Worm (Caenorhabditis elegans) whole organism, L1 larva: Measurements from ENCODE around the gene txdc-12.1.

ENCODE experiments used
- C04F5.9 ChIP-seq: sonication (generic microtip); optimal IDR thresholded peaks from 2 replicates; lab custom pipeline; 2016; ENCODE audit warnings: missing genetic modification characterization, missing compliant biosample characterization
- F16B12.6 ChIP-seq: fragments of 150-350 bp; optimal IDR thresholded peaks from 2 replicates; lab custom pipeline; 2014; ENCODE audit warnings: missing biosample characterization, missing genetic modification characterization
- aly-2 ChIP-seq: fragments of 150-350 bp; optimal IDR thresholded peaks from 2 replicates; lab custom pipeline; 2014; ENCODE audit warnings: missing biosample characterization, missing genetic modification characterization
- ama-1 ChIP-seq: fragments of 150-350 bp; optimal IDR thresholded peaks from 2 replicates; lab custom pipeline; 2014
- blmp-1 ChIP-seq: fragments of 150-350 bp; optimal IDR thresholded peaks from 2 replicates; lab custom pipeline; 2014; ENCODE audit warnings: missing biosample characterization, missing genetic modification characterization
- ceh-63 ChIP-seq: fragments of 200-800 bp; sonication (Bioruptor generic); optimal IDR thresholded peaks from 2 replicates; lab custom pipeline; 2018; ENCODE audit warnings: mild to moderate bottlenecking, missing genetic modification characterization, missing compliant biosample characterization
- ceh-8 ChIP-seq: fragments of 200-800 bp; sonication (Bioruptor generic); optimal IDR thresholded peaks from 2 replicates; lab custom pipeline; 2018; ENCODE audit warnings: mild to moderate bottlenecking, missing genetic modification characterization, moderate library complexity, missing compliant biosample characterization
- ceh-82 ChIP-seq, 3 experiments: fragments of 150-350 bp in 1 of 3; sonication (generic microtip) in 2 of 3; optimal IDR thresholded peaks; 2 replicates each; lab custom pipeline; 2014 to 2017; ENCODE audit warnings: missing biosample characterization in 3 of 3, missing genetic modification characterization in 3 of 3
- ceh-88 ChIP-seq: fragments of 200-800 bp; sonication (Bioruptor generic); IDR thresholded peaks from 2 replicates; pipeline ENCODE4 v1.3.6; 2022; ENCODE audit warnings: missing genetic modification characterization, missing compliant biosample characterization
- efl-1 ChIP-seq, 4 experiments: fragments of 150-350 bp; optimal IDR thresholded peaks in 3 of 4; peaks in 1 of 4; 1 replicate in 1 of 4; 2 replicates in 3 of 4; lab custom pipeline; 2014; ENCODE audit warnings: missing biosample characterization in 2 of 4, missing genetic modification characterization in 2 of 4, missing genetic modification reagents in 2 of 4
- efl-3 ChIP-seq: fragments of 200-800 bp; sonication (Bioruptor generic); optimal IDR thresholded peaks from 2 replicates; lab custom pipeline; 2018; ENCODE audit warnings: mild to moderate bottlenecking, missing genetic modification characterization, missing compliant biosample characterization
- egl-27 ChIP-seq, 2 experiments: fragments of 150-350 bp in 1 of 2; sonication (generic microtip); optimal IDR thresholded peaks; 3 replicates each; lab custom pipeline; 2017 to 2018; ENCODE audit warnings: missing biosample characterization in 2 of 2, missing genetic modification characterization in 2 of 2, missing genetic modification reagents in 2 of 2
- elt-3 ChIP-seq, 6 experiments: fragments of 150-350 bp in 1 of 6; sonication (generic microtip); optimal IDR thresholded peaks; 2 replicates each; lab custom pipeline; 2017 to 2018; ENCODE audit warnings: missing biosample characterization in 6 of 6, missing genetic modification characterization in 6 of 6, inconsistent platforms in 1 of 6
- fkh-8 ChIP-seq: sonication (generic microtip); optimal IDR thresholded peaks from 2 replicates; lab custom pipeline; 2016; ENCODE audit warnings: mild to moderate bottlenecking, missing genetic modification characterization, missing compliant biosample characterization
- grh-1 ChIP-seq: fragments of 200-800 bp; sonication (Bioruptor generic); IDR thresholded peaks from 2 replicates; pipeline ENCODE4 v1.3.6; 2022; ENCODE audit warnings: missing genetic modification reagents, missing genetic modification characterization, missing compliant biosample characterization
- hlh-17 ChIP-seq: fragments of 200-800 bp; sonication (Bioruptor generic); optimal IDR thresholded peaks from 2 replicates; lab custom pipeline; 2018; ENCODE audit warnings: missing genetic modification characterization, mild to moderate bottlenecking, missing compliant biosample characterization, moderate library complexity, borderline replicate concordance
- hpl-2 ChIP-seq: fragments of 150-350 bp; optimal IDR thresholded peaks from 2 replicates; lab custom pipeline; 2014; ENCODE audit warnings: missing biosample characterization, missing genetic modification reagents, missing genetic modification characterization
- irx-1 ChIP-seq: sonication (generic microtip); optimal IDR thresholded peaks from 2 replicates; lab custom pipeline; 2016; ENCODE audit warnings: missing genetic modification characterization, missing compliant biosample characterization
- jun-1 ChIP-seq: fragments of 150-350 bp; optimal IDR thresholded peaks from 2 replicates; lab custom pipeline; 2014; ENCODE audit warnings: missing biosample characterization, missing genetic modification reagents, missing genetic modification characterization
- lin-13 ChIP-seq: fragments of 150-350 bp; optimal IDR thresholded peaks from 2 replicates; lab custom pipeline; 2014; ENCODE audit warnings: missing biosample characterization, missing genetic modification reagents, missing genetic modification characterization
- lin-15B ChIP-seq: fragments of 150-350 bp; sonication (generic microtip); optimal IDR thresholded peaks from 3 replicates; lab custom pipeline; 2014; ENCODE audit warnings: missing biosample characterization, missing genetic modification characterization
- lin-35 ChIP-seq, 2 experiments: fragments of 150-350 bp; optimal IDR thresholded peaks; 2 replicates each; lab custom pipeline; 2014; ENCODE audit warnings: missing biosample characterization in 2 of 2, missing genetic modification characterization in 2 of 2, missing genetic modification reagents in 2 of 2
- lir-3 ChIP-seq: sonication (generic microtip); optimal IDR thresholded peaks from 2 replicates; lab custom pipeline; 2016; ENCODE audit warnings: mild to moderate bottlenecking, missing genetic modification characterization, moderate library complexity, missing compliant biosample characterization; ENCODE audit not compliant: poor library complexity
- lsy-2 ChIP-seq, 2 experiments: fragments of 150-350 bp; optimal IDR thresholded peaks; 2 replicates each; lab custom pipeline; 2014; ENCODE audit warnings: missing biosample characterization in 2 of 2, missing genetic modification characterization in 2 of 2
- mab-9 ChIP-seq: fragments of 200-800 bp; sonication (Bioruptor generic); IDR thresholded peaks from 2 replicates; pipeline ENCODE4 v1.3.6; 2022; ENCODE audit warnings: missing genetic modification reagents, missing genetic modification characterization, missing compliant biosample characterization
- mef-2 ChIP-seq: fragments of 150-350 bp; optimal IDR thresholded peaks from 2 replicates; lab custom pipeline; 2014; ENCODE audit warnings: missing biosample characterization, missing genetic modification characterization
- mep-1 ChIP-seq: fragments of 150-350 bp; optimal IDR thresholded peaks from 2 replicates; lab custom pipeline; 2014; ENCODE audit warnings: missing biosample characterization, missing genetic modification characterization
- nhr-11 ChIP-seq: fragments of 150-350 bp; optimal IDR thresholded peaks from 2 replicates; lab custom pipeline; 2014; ENCODE audit warnings: missing biosample characterization, missing genetic modification characterization
- nhr-12 ChIP-seq: sonication (generic microtip); optimal IDR thresholded peaks from 2 replicates; lab custom pipeline; 2017; ENCODE audit warnings: missing biosample characterization, missing genetic modification characterization
- nhr-28 ChIP-seq: fragments of 150-350 bp; optimal IDR thresholded peaks from 2 replicates; lab custom pipeline; 2014; ENCODE audit warnings: missing biosample characterization, missing genetic modification characterization
- nhr-47 ChIP-seq: sonication (generic microtip); optimal IDR thresholded peaks from 2 replicates; lab custom pipeline; 2016; ENCODE audit warnings: mild to moderate bottlenecking, missing genetic modification characterization, moderate library complexity, missing compliant biosample characterization
- nhr-71 ChIP-seq: sonication (generic microtip); optimal IDR thresholded peaks from 2 replicates; lab custom pipeline; 2016; ENCODE audit warnings: mild to moderate bottlenecking, missing genetic modification characterization, moderate library complexity, missing compliant biosample characterization
- nhr-76 ChIP-seq: sonication (generic microtip); optimal IDR thresholded peaks from 2 replicates; lab custom pipeline; 2017; ENCODE audit warnings: missing biosample characterization, missing genetic modification characterization
- nhr-85 ChIP-seq: sonication (generic microtip); peaks from one replicate; lab custom pipeline; 2016; ENCODE audit warnings: missing genetic modification characterization, inconsistent platforms, missing compliant biosample characterization
- nhr-90 ChIP-seq: sonication (generic microtip); optimal IDR thresholded peaks from 2 replicates; lab custom pipeline; 2016; ENCODE audit warnings: mild to moderate bottlenecking, missing genetic modification characterization, missing compliant biosample characterization; ENCODE audit not compliant: poor library complexity
- pag-3 ChIP-seq: sonication (generic microtip); optimal IDR thresholded peaks from 2 replicates; lab custom pipeline; 2017; ENCODE audit warnings: missing genetic modification characterization, mild to moderate bottlenecking, missing compliant biosample characterization, antibody characterized with exemption, borderline replicate concordance; ENCODE audit not compliant: insufficient read depth
- snpc-4 ChIP-seq: fragments of 150-350 bp; optimal IDR thresholded peaks from 2 replicates; lab custom pipeline; 2014; ENCODE audit warnings: missing biosample characterization, missing genetic modification characterization
- sptf-1 ChIP-seq: fragments of 150-350 bp; optimal IDR thresholded peaks from 2 replicates; lab custom pipeline; 2014; ENCODE audit warnings: missing biosample characterization, missing genetic modification characterization
- sup-37 ChIP-seq: fragments of 200-800 bp; sonication (Bioruptor generic); optimal IDR thresholded peaks from 2 replicates; lab custom pipeline; 2018; ENCODE audit warnings: mild to moderate bottlenecking, missing genetic modification characterization, missing compliant biosample characterization
- swsn-7 ChIP-seq: sonication (generic microtip); optimal IDR thresholded peaks from 2 replicates; lab custom pipeline; 2016; ENCODE audit warnings: missing genetic modification characterization, missing compliant biosample characterization
- tbx-2 ChIP-seq: sonication (generic microtip); optimal IDR thresholded peaks from 2 replicates; lab custom pipeline; 2016; ENCODE audit warnings: missing genetic modification characterization, missing compliant biosample characterization
- unc-30 ChIP-seq: sonication (generic microtip); optimal IDR thresholded peaks from 2 replicates; lab custom pipeline; 2017; ENCODE audit warnings: missing biosample characterization, missing genetic modification characterization
- unc-62 ChIP-seq: fragments of 150-350 bp; optimal IDR thresholded peaks from 2 replicates; lab custom pipeline; 2014; ENCODE audit warnings: missing biosample characterization, missing genetic modification reagents, missing genetic modification characterization
- unc-86 ChIP-seq: sonication (generic microtip); optimal IDR thresholded peaks from 2 replicates; lab custom pipeline; 2016; ENCODE audit warnings: missing genetic modification characterization, missing compliant biosample characterization
- ztf-11 ChIP-seq, 2 experiments: sonication (generic microtip); optimal IDR thresholded peaks; 2 replicates each; lab custom pipeline; 2016 to 2017; ENCODE audit warnings: missing genetic modification characterization in 2 of 2, missing biosample characterization in 1 of 2, missing compliant biosample characterization in 1 of 2

Gene txdc-12.1

ce11 chrII:12208741-12209140 lies 31.4 kb upstream of the txdc-12.1 start:
- TF ChIP-seq nhr-85, result peak; percentile 73
- TF ChIP-seq nhr-11, result no peak
- peak; percentile 5 for TF ChIP-seq nhr-47 (tag; lab: Kevin White, UChicago)
- peak; percentile 26 for TF ChIP-seq nhr-71
- TF ChIP-seq efl-1 (optimal IDR thresholded peaks at IDR 0.05; lab: Kevin White, UChicago), result no peak
- TF ChIP-seq efl-1 (GFP tag; optimal IDR thresholded peaks at IDR 0.05 in 1 of 2; lab: Kevin White, UChicago), result peak in 1 of 2 experiments; percentile 25
- TF ChIP-seq snpc-4 (tag; lab: Kevin White, UChicago), result no peak

ce11 chrII:12211652-12212245 lies 28.4 kb upstream of the txdc-12.1 start:
- TF ChIP-seq ceh-63 (peak; percentile 12), efl-1 (optimal IDR thresholded peaks at IDR 0.05; lab: Kevin White, UChicago) (no peak), efl-1 (GFP tag; optimal IDR thresholded peaks at IDR 0.05 in 1 of 2; lab: Kevin White, UChicago) (peak in 1 of 2 experiments; percentile 52), pag-3 (tag; lab: Kevin White, UChicago) (no peak)

ce11 chrII:12214562-12214961 lies 25.6 kb upstream of the txdc-12.1 start:
- no peak for TF ChIP-seq tbx-2 (tag; lab: Kevin White, UChicago)
- TF ChIP-seq irx-1 (tag; lab: Kevin White, UChicago), result no peak
- no peak for TF ChIP-seq F16B12.6 (tag; lab: Kevin White, UChicago)
- TF ChIP-seq mef-2, result no peak

DNA sequence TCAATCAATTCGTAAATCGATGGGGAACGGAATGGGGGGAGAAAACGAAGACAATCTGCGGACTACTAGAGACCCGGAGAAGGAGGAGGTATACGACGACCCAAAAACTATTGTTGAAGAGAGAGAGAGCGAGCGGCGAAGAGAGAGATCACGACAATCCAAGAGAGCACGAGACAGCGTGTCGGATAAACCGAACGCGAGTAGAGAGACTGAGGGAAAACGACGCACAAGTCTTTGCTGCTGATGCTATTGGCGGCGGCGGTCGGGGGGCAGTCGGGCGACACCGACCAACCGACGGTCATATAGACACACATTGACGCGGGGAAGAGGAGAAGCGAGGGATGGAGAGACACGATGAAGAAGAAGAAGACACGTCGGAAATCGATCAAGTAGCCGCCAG lies 17.7 kb upstream of the txdc-12.1 start:
- TF ChIP-seq hlh-17 (GFP tag; lab: Kevin White, UChicago) (no peak), jun-1 (tag; lab: Kevin White, UChicago) (peak; percentile 81), tbx-2 (tag; lab: Kevin White, UChicago) (peak; percentile 79), irx-1 (tag; lab: Kevin White, UChicago) (peak; percentile 56), ceh-82 (tag; optimal IDR thresholded peaks at IDR 0.05; lab: Kevin White, UChicago) (peak; percentile 50 to 91 (median 71)), ceh-88 (GFP tag; lab: Robert Waterston, UW) (no peak), ceh-8 (GFP tag; lab: Kevin White, UChicago) (peak; percentile 21), grh-1 (GFP tag; lab: Robert Waterston, UW) (no peak), nhr-28 (tag; lab: Kevin White, UChicago) (no peak), swsn-7 (tag; lab: Kevin White, UChicago) (peak; percentile 81), hpl-2 (no peak), aly-2 (tag; lab: Kevin White, UChicago) (peak; percentile 26), efl-3 (GFP tag; lab: Kevin White, UChicago) (no peak), mep-1 (peak; percentile 58), fkh-8 (tag; lab: Kevin White, UChicago) (peak; percentile 77), nhr-47 (tag; lab: Kevin White, UChicago) (peak; percentile 79), lsy-2 (tag; optimal IDR thresholded peaks at IDR 0.05; lab: Kevin White, UChicago) (peak; percentile 63 to 83), nhr-85 (peak; percentile 90), ztf-11 (tag; optimal IDR thresholded peaks at IDR 0.05; lab: Kevin White, UChicago) (peak in 1 of 2 experiments; percentile 53), nhr-12 (tag; lab: Kevin White, UChicago) (no peak), egl-27 (tag; optimal IDR thresholded peaks at IDR 0.05; lab: Kevin White, UChicago) (peak in 1 of 2 experiments; percentile 10), C04F5.9 (no peak), unc-30 (tag; lab: Kevin White, UChicago) (no peak), elt-3 (tag; optimal IDR thresholded peaks at IDR 0.05; lab: Kevin White, UChicago) (peak in 2 of 6 experiments; percentile 15 to 56), nhr-71 (peak; percentile 86), sptf-1 (tag; lab: Kevin White, UChicago) (no peak), nhr-76 (peak; percentile 7), lin-15B (tag; lab: Kevin White, UChicago) (peak; percentile 15), lin-13 (GFP tag; lab: Kevin White, UChicago) (no peak), blmp-1 (tag; lab: Kevin White, UChicago) (peak; percentile 47), unc-62 (no peak), unc-86 (tag; lab: Kevin White, UChicago) (peak; percentile 67), ama-1 (no peak), lin-35 (GFP tag; optimal IDR thresholded peaks at IDR 0.05; lab: Kevin White, UChicago) (peak; percentile 72 to 73), mab-9 (GFP tag; lab: Robert Waterston, UW) (no peak; the same call in 1 of the 2 replicates), sup-37 (peak; percentile 52), lir-3 (tag; lab: Kevin White, UChicago) (no peak), nhr-90 (tag; lab: Kevin White, UChicago) (peak; percentile 54)
